Fruit fly (Drosophila melanogaster) whole organism, embryonic: Measurements from ENCODE around the gene CG3119.
A peak's percentile ranks its signal among the peaks of the same experiment; 100 is the strongest.

Experiments
- Antp ChIP-seq: fragments of 200-800 bp; sonication (Bioruptor generic); optimal IDR thresholded peaks from 3 replicates; lab custom pipeline; 2016; ENCODE audit warnings: missing biosample characterization, missing genetic modification characterization
- Atf3 ChIP-seq: fragments of 200-800 bp; sonication (Bioruptor generic); optimal IDR thresholded peaks from 3 replicates; lab custom pipeline; 2016; ENCODE audit warnings: missing biosample characterization, missing genetic modification characterization
- BtbVII ChIP-seq: fragments of 200-800 bp; sonication (Bioruptor generic); optimal IDR thresholded peaks from 3 replicates; lab custom pipeline; 2017; ENCODE audit warnings: missing biosample characterization, mild to moderate bottlenecking, missing genetic modification characterization
- C15 ChIP-seq: fragments of 200-800 bp; sonication (Bioruptor generic); IDR thresholded peaks from 3 replicates; pipeline ENCODE4 v1.3.6; 2022; ENCODE audit warnings: missing biosample characterization, missing genetic modification characterization
- CG10267 ChIP-seq: fragments of 200-800 bp; sonication (Bioruptor generic); optimal IDR thresholded peaks from 2 replicates; lab custom pipeline; 2018; ENCODE audit warnings: missing biosample characterization, mild to moderate bottlenecking, missing genetic modification characterization, moderate library complexity
- CG10431 ChIP-seq: fragments of 200-800 bp; sonication (Bioruptor generic); optimal IDR thresholded peaks from 3 replicates; lab custom pipeline; 2018; ENCODE audit warnings: missing biosample characterization, mild to moderate bottlenecking, missing genetic modification characterization
- CG10462 ChIP-seq: fragments of 200-800 bp; sonication (Bioruptor generic); optimal IDR thresholded peaks from 2 replicates; lab custom pipeline; 2016; ENCODE audit warnings: missing biosample characterization, missing genetic modification characterization
- CG10543 ChIP-seq: fragments of 200-800 bp; sonication (Bioruptor generic); optimal IDR thresholded peaks from 3 replicates; lab custom pipeline; 2017; ENCODE audit warnings: missing biosample characterization, mild to moderate bottlenecking, missing genetic modification characterization, moderate library complexity
- CG11093 ChIP-seq: fragments of 200-800 bp; sonication (Bioruptor generic); IDR thresholded peaks from 3 replicates; pipeline ENCODE4 v1.3.6; 2022; ENCODE audit warnings: missing biosample characterization, missing genetic modification characterization
- CG12236 ChIP-seq: fragments of 200-800 bp; sonication (Bioruptor generic); optimal IDR thresholded peaks from 2 replicates; lab custom pipeline; 2016; ENCODE audit warnings: missing biosample characterization, missing genetic modification characterization
- CG12769 ChIP-seq: fragments of 200-800 bp; sonication (Bioruptor generic); optimal IDR thresholded peaks from 2 replicates; lab custom pipeline; 2019; ENCODE audit warnings: missing biosample characterization, mild to moderate bottlenecking, missing genetic modification characterization, moderate library complexity
- CG15073 ChIP-seq: fragments of 200-800 bp; sonication (Bioruptor generic); optimal IDR thresholded peaks from 2 replicates; lab custom pipeline; 2016; ENCODE audit warnings: missing biosample characterization, missing genetic modification characterization
- CG1832 ChIP-seq: fragments of 200-800 bp; sonication (Bioruptor generic); optimal IDR thresholded peaks from 2 replicates; lab custom pipeline; 2017; ENCODE audit warnings: missing biosample characterization, mild to moderate bottlenecking, missing genetic modification characterization, inconsistent platforms
- CG34224 ChIP-seq: fragments of 200-800 bp; sonication (Bioruptor generic); IDR thresholded peaks from 3 replicates; pipeline ENCODE4 v1.3.6; 2022; ENCODE audit warnings: missing biosample characterization, missing genetic modification characterization; ENCODE audit not compliant: partially characterized antibody
- CG43689 ChIP-seq: fragments of 200-800 bp; sonication (Bioruptor generic); IDR thresholded peaks from 2 replicates; pipeline ENCODE4 v1.3.6; 2022; ENCODE audit warnings: missing biosample characterization, missing genetic modification characterization
- CG6272 ChIP-seq: fragments of 200-800 bp; sonication (Bioruptor generic); IDR thresholded peaks from 2 replicates; pipeline ENCODE4 v1.3.6; 2022; ENCODE audit warnings: missing biosample characterization, missing genetic modification characterization
- CG8089 ChIP-seq: fragments of 200-800 bp; sonication (Bioruptor generic); optimal IDR thresholded peaks from 3 replicates; lab custom pipeline; 2016; ENCODE audit warnings: missing biosample characterization, missing genetic modification characterization
- CG8388 ChIP-seq: fragments of 200-800 bp; sonication (Bioruptor generic); optimal IDR thresholded peaks from 2 replicates; lab custom pipeline; 2019; ENCODE audit warnings: missing biosample characterization, mild to moderate bottlenecking, missing genetic modification characterization, moderate library complexity
- D19B ChIP-seq: fragments of 200-800 bp; sonication (Bioruptor generic); optimal IDR thresholded peaks from 2 replicates; lab custom pipeline; 2017; ENCODE audit warnings: missing biosample characterization, mild to moderate bottlenecking, missing genetic modification characterization
- Fer1 ChIP-seq: fragments of 200-800 bp; sonication (Bioruptor generic); optimal IDR thresholded peaks from 2 replicates; lab custom pipeline; 2017; ENCODE audit warnings: missing biosample characterization, mild to moderate bottlenecking, missing genetic modification characterization
- Gug ChIP-seq: fragments of 200-800 bp; sonication (Bioruptor generic); IDR thresholded peaks from 4 replicates; pipeline ENCODE4 v1.3.6; 2022; ENCODE audit warnings: missing biosample characterization, missing genetic modification characterization
- Hr3 ChIP-seq: fragments of 200-800 bp; sonication (Bioruptor generic); optimal IDR thresholded peaks from 3 replicates; lab custom pipeline; 2016; ENCODE audit warnings: missing biosample characterization, missing genetic modification characterization
- Hr51 ChIP-seq, 2 experiments: fragments of 200-800 bp; sonication (Bioruptor generic); optimal IDR thresholded peaks; 2 replicates in 1 of 2; 3 replicates in 1 of 2; lab custom pipeline; 2016 to 2018; ENCODE audit warnings: missing biosample characterization in 2 of 2, missing genetic modification characterization in 2 of 2, mild to moderate bottlenecking in 1 of 2, moderate library complexity in 1 of 2
- Lim3 ChIP-seq: fragments of 200-800 bp; sonication (Bioruptor generic); IDR thresholded peaks from 2 replicates; pipeline ENCODE4 v1.3.6; 2022; ENCODE audit warnings: missing biosample characterization, missing genetic modification characterization
- Mad ChIP-seq: fragments of 200-800 bp; sonication (Bioruptor generic); optimal IDR thresholded peaks from 2 replicates; lab custom pipeline; 2016; ENCODE audit warnings: missing biosample characterization, missing genetic modification characterization
- NC2α ChIP-seq: fragments of 200-800 bp; sonication (Bioruptor generic); optimal IDR thresholded peaks from 2 replicates; lab custom pipeline; 2016; ENCODE audit warnings: missing biosample characterization, missing genetic modification characterization
- Nf-YC ChIP-seq: fragments of 200-800 bp; optimal IDR thresholded peaks from 3 replicates; lab custom pipeline; 2019; ENCODE audit warnings: missing biosample characterization, mild to moderate bottlenecking, missing genetic modification characterization, moderate library complexity
- Six4 ChIP-seq: fragments of 200-800 bp; sonication (Bioruptor generic); optimal IDR thresholded peaks from 2 replicates; lab custom pipeline; 2016; ENCODE audit warnings: missing biosample characterization, missing genetic modification characterization
- Taf1 ChIP-seq: fragments of 200-800 bp; sonication (Bioruptor generic); IDR thresholded peaks from 2 replicates; pipeline ENCODE4 v1.3.6; 2022; ENCODE audit warnings: missing biosample characterization, missing genetic modification characterization
- aop ChIP-seq: fragments of 200-800 bp; sonication (Bioruptor generic); IDR thresholded peaks from 2 replicates; pipeline ENCODE4 v1.3.6; 2022; ENCODE audit warnings: missing biosample characterization, missing genetic modification characterization
- ato ChIP-seq: fragments of 200-800 bp; sonication (Bioruptor generic); IDR thresholded peaks from 2 replicates; pipeline ENCODE4 v1.3.6; 2022; ENCODE audit warnings: missing biosample characterization, missing genetic modification characterization; ENCODE audit not compliant: partially characterized antibody
- bigmax ChIP-seq: fragments of 200-800 bp; sonication (Bioruptor generic); optimal IDR thresholded peaks from 2 replicates; lab custom pipeline; 2018; ENCODE audit warnings: missing biosample characterization, mild to moderate bottlenecking, missing genetic modification characterization
- cad ChIP-seq: fragments of >200 bp; optimal IDR thresholded peaks from 2 replicates; lab custom pipeline; 2017; ENCODE audit warnings: missing biosample characterization, missing genetic modification characterization
- crp ChIP-seq, 2 experiments: fragments of 200-800 bp; sonication (Bioruptor generic); optimal IDR thresholded peaks; 2 replicates in 1 of 2; 3 replicates in 1 of 2; lab custom pipeline; 2017; ENCODE audit warnings: missing biosample characterization in 2 of 2, missing genetic modification characterization in 2 of 2, mild to moderate bottlenecking in 1 of 2, moderate library complexity in 1 of 2
- dmrt11E ChIP-seq: fragments of 200-800 bp; sonication (Bioruptor generic); optimal IDR thresholded peaks from 3 replicates; lab custom pipeline; 2018; ENCODE audit warnings: missing biosample characterization, mild to moderate bottlenecking, missing genetic modification characterization, moderate library complexity
- fu2 ChIP-seq: fragments of 200-800 bp; sonication (Bioruptor generic); optimal IDR thresholded peaks from 2 replicates; lab custom pipeline; 2016; ENCODE audit warnings: missing biosample characterization, missing genetic modification characterization
- ham ChIP-seq: fragments of 200-800 bp; sonication (Bioruptor generic); IDR thresholded peaks from 2 replicates; pipeline ENCODE4 v1.3.6; 2022; ENCODE audit warnings: missing biosample characterization, missing genetic modification characterization
- insv ChIP-seq, 2 experiments: fragments of 200-800 bp; sonication (Bioruptor generic); optimal IDR thresholded peaks; 3 replicates each; lab custom pipeline; 2016 to 2018; ENCODE audit warnings: missing biosample characterization in 2 of 2, missing genetic modification characterization in 2 of 2
- kah ChIP-seq: fragments of 200-800 bp; sonication (Bioruptor generic); optimal IDR thresholded peaks from 2 replicates; lab custom pipeline; 2018; ENCODE audit warnings: missing biosample characterization, mild to moderate bottlenecking, missing genetic modification characterization
- kni ChIP-seq: fragments of 200-800 bp; sonication (Bioruptor generic); optimal IDR thresholded peaks from 3 replicates; lab custom pipeline; 2017; ENCODE audit warnings: mild to moderate bottlenecking, missing biosample characterization, missing genetic modification reagents, missing genetic modification characterization
- lilli ChIP-seq: fragments of 200-800 bp; sonication (Bioruptor generic); optimal IDR thresholded peaks from 3 replicates; lab custom pipeline; 2016; ENCODE audit warnings: missing biosample characterization, missing genetic modification characterization
- maf-S ChIP-seq: fragments of 200-800 bp; sonication (Bioruptor generic); optimal IDR thresholded peaks from 2 replicates; lab custom pipeline; 2016; ENCODE audit warnings: missing biosample characterization, missing genetic modification characterization
- pum ChIP-seq: fragments of 200-800 bp; sonication (Bioruptor generic); optimal IDR thresholded peaks from 2 replicates; lab custom pipeline; 2016; ENCODE audit warnings: missing biosample characterization, missing genetic modification characterization
- sc ChIP-seq, 3 experiments: fragments of >200 bp in 2 of 3; fragments of 200-800 bp in 1 of 3; sonication (Bioruptor generic) in 1 of 3; optimal IDR thresholded peaks; 2 replicates in 2 of 3; 3 replicates in 1 of 3; lab custom pipeline; 2017; ENCODE audit warnings: mild to moderate bottlenecking in 1 of 3, missing biosample characterization in 1 of 3, missing genetic modification characterization in 1 of 3, missing genetic modification reagents in 1 of 3
- sens-2 ChIP-seq: fragments of 200-800 bp; sonication (Bioruptor generic); IDR thresholded peaks from 2 replicates; pipeline ENCODE4 v1.3.6; 2022; ENCODE audit warnings: missing biosample characterization, missing genetic modification characterization
- stc ChIP-seq: fragments of 200-800 bp; sonication (Bioruptor generic); IDR thresholded peaks from 2 replicates; pipeline ENCODE4 v1.3.6; 2022; ENCODE audit warnings: missing biosample characterization, missing genetic modification characterization
- stwl ChIP-seq: fragments of 200-800 bp; sonication (Bioruptor generic); optimal IDR thresholded peaks from 3 replicates; lab custom pipeline; 2018; ENCODE audit warnings: missing biosample characterization, mild to moderate bottlenecking, missing genetic modification characterization, moderate library complexity
- tna ChIP-seq: fragments of 200-800 bp; sonication (Bioruptor generic); IDR thresholded peaks from 2 replicates; pipeline ENCODE4 v1.3.6; 2022; ENCODE audit warnings: missing biosample characterization, missing genetic modification characterization; ENCODE audit not compliant: partially characterized antibody
- wek ChIP-seq: fragments of 200-800 bp; sonication (Bioruptor generic); optimal IDR thresholded peaks from 3 replicates; lab custom pipeline; 2018; ENCODE audit warnings: missing biosample characterization, mild to moderate bottlenecking, missing genetic modification characterization, moderate library complexity
- yki ChIP-seq: fragments of >200 bp; optimal IDR thresholded peaks from 3 replicates; lab custom pipeline; 2018

CG3119 gene

DNA sequence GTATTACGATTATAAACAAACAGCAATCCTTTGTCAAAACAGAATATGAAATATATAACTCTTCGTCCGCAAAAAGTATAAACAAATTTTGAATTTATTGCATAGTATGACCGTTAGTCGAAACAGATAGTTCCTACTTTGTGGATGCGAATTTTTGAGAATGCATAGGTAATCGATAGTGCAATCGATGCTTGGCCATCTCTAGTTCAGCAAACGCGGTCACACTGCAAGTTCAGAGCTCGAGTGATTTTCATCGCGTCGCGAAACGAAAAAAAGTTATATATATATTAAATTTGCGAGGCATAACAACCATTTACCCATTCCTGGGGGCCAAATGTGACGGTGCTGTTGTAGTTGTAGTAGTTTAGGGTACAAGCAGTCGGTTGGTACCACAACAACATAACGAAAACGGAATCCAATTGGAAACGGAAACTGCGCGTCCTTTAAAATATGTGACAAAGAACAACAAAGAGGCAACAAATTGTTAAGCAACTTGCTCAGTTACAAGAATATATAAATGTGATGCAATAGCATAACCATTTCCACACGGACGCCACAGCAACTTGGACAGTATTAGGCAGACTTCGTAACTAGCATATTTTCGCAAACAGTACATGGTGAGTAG is 19.4 kb upstream of the CG3119 start, which contains the start of gene CG2991 (continued):
- no peak for TF ChIP-seq bigmax (GFP tag; lab: Kevin White, UChicago)
- TF ChIP-seq Fer1 (GFP tag; lab: Kevin White, UChicago): peak; percentile 55
- no peak for TF ChIP-seq Hr3
- no peak for TF ChIP-seq Gug (GFP tag; lab: Robert Waterston, UW)
- TF ChIP-seq stwl (tag; lab: Kevin White, UChicago): peak; percentile 84
- no peak for TF ChIP-seq CG43689 (GFP tag; lab: Robert Waterston, UW)
- TF ChIP-seq fu2 (GFP tag; lab: Kevin White, UChicago): no peak
- TF ChIP-seq Nf-YC (tag; lab: Kevin White, UChicago): peak; percentile 58
- no peak for TF ChIP-seq stc (GFP tag; lab: Robert Waterston, UW)
- TF ChIP-seq CG12236 (GFP tag; lab: Kevin White, UChicago): no peak
- peak; percentile 13 for TF ChIP-seq dmrt11E (tag; lab: Kevin White, UChicago)
- no peak for TF ChIP-seq aop (GFP tag; lab: Robert Waterston, UW)
- TF ChIP-seq CG10431 (GFP tag; lab: Kevin White, UChicago): peak; percentile 36
- TF ChIP-seq insv (GFP tag; optimal IDR thresholded peaks at IDR 0.05; lab: Kevin White, UChicago): peak in 1 of 2 experiments; percentile 97
- TF ChIP-seq D19B (GFP tag; lab: Kevin White, UChicago): no peak
- no peak for TF ChIP-seq Six4 (GFP tag; lab: Kevin White, UChicago)
- no peak for TF ChIP-seq CG6272 (GFP tag; lab: Robert Waterston, UW)
- TF ChIP-seq Taf1 (GFP tag; lab: Robert Waterston, UW): no peak
- peak; percentile 64 for TF ChIP-seq CG10543
- no peak for TF ChIP-seq cad (GFP tag; lab: Kevin White, UChicago)
- TF ChIP-seq CG8388 (GFP tag; lab: Kevin White, UChicago): no peak
- peak; percentile 63 for TF ChIP-seq Mad (GFP tag; lab: Kevin White, UChicago)
- TF ChIP-seq maf-S (GFP tag; lab: Kevin White, UChicago): no peak
- no peak for TF ChIP-seq CG10462 (GFP tag; lab: Kevin White, UChicago)
- no peak for TF ChIP-seq CG15073 (GFP tag; lab: Kevin White, UChicago)
- no peak for TF ChIP-seq Lim3
- no peak for TF ChIP-seq C15 (GFP tag; lab: Robert Waterston, UW)
- no peak for TF ChIP-seq CG1832 (GFP tag; lab: Kevin White, UChicago)
- TF ChIP-seq ham (GFP tag; lab: Robert Waterston, UW): no peak
- TF ChIP-seq Atf3 (GFP tag; lab: Kevin White, UChicago): no peak
- peak; percentile 29 for TF ChIP-seq BtbVII (GFP tag; lab: Kevin White, UChicago)
- TF ChIP-seq Antp: no peak
- TF ChIP-seq pum (GFP tag; lab: Kevin White, UChicago): no peak
- TF ChIP-seq CG11093 (GFP tag; lab: Robert Waterston, UW): no peak
- TF ChIP-seq sc (optimal IDR thresholded peaks at IDR 0.05; lab: Kevin White, UChicago): no peak
- TF ChIP-seq sc (GFP tag; optimal IDR thresholded peaks at IDR 0.05; lab: Kevin White, UChicago): no peak
- no peak; the same call in none of the 2 replicates for TF ChIP-seq tna (GFP tag; lab: Robert Waterston, UW)
- peak in 1 of 2 experiments; percentile 24 for TF ChIP-seq Hr51 (GFP tag; optimal IDR thresholded peaks at IDR 0.05; lab: Kevin White, UChicago)
- peak; percentile 69 for TF ChIP-seq CG10267 (tag; lab: Kevin White, UChicago)
- TF ChIP-seq CG8089 (GFP tag; lab: Kevin White, UChicago): no peak
- no peak for TF ChIP-seq NC2α (GFP tag; lab: Kevin White, UChicago)
- no peak for TF ChIP-seq sens-2 (GFP tag; lab: Robert Waterston, UW)
- no peak for TF ChIP-seq wek
- TF ChIP-seq ato: peak; percentile 80
- TF ChIP-seq lilli (GFP tag; lab: Kevin White, UChicago): peak; percentile 49
- TF ChIP-seq kah (GFP tag; lab: Kevin White, UChicago): no peak
- peak; percentile 81 for TF ChIP-seq CG34224 (GFP tag; lab: Robert Waterston, UW)
- TF ChIP-seq kni (GFP tag; lab: Kevin White, UChicago): peak; percentile 51
- no peak for TF ChIP-seq crp (GFP tag; optimal IDR thresholded peaks at IDR 0.05; lab: Kevin White, UChicago)
- no peak for TF ChIP-seq yki (lab: Kevin White, UChicago)
- peak; percentile 44 for TF ChIP-seq CG12769
